Fruit fly (Drosophila melanogaster): ENCODE measurements around the gene MICAL-like.

dm6 chr3L:13028740-13029139 is 13.6 kb upstream of the MICAL-like start, which contains the start of gene CG17672:
- TF ChIP-seq CG8478 (optimal IDR thresholded peaks at IDR 0.05) (no peak), CTCF (optimal IDR thresholded peaks at IDR 0.05) (no peak)

Data from S2 (cell line).